Worm (Caenorhabditis elegans) whole organism, L1 larva: Measurements from ENCODE around the gene R186.3.

Experiments
- C16A3.4 ChIP-seq: fragments of 150-350 bp; optimal IDR thresholded peaks from 2 replicates; lab custom pipeline; 2014; ENCODE audit warnings: missing biosample characterization, missing genetic modification characterization
- Y116A8C.19 ChIP-seq: sonication (generic microtip); optimal IDR thresholded peaks from 2 replicates; lab custom pipeline; 2016; ENCODE audit warnings: missing compliant biosample characterization, missing genetic modification characterization, borderline replicate concordance
- aha-1 ChIP-seq: fragments of 150-350 bp; optimal IDR thresholded peaks from 2 replicates; lab custom pipeline; 2014; ENCODE audit warnings: missing biosample characterization, missing genetic modification characterization
- alr-1 ChIP-seq: fragments of 200-800 bp; sonication (Bioruptor generic); optimal IDR thresholded peaks from 2 replicates; lab custom pipeline; 2018; ENCODE audit warnings: borderline replicate concordance, mild to moderate bottlenecking, missing genetic modification characterization, missing compliant biosample characterization
- blmp-1 ChIP-seq: fragments of 150-350 bp; optimal IDR thresholded peaks from 2 replicates; lab custom pipeline; 2014; ENCODE audit warnings: missing biosample characterization, missing genetic modification characterization
- ceh-8 ChIP-seq: fragments of 200-800 bp; sonication (Bioruptor generic); optimal IDR thresholded peaks from 2 replicates; lab custom pipeline; 2018; ENCODE audit warnings: mild to moderate bottlenecking, missing genetic modification characterization, moderate library complexity, missing compliant biosample characterization
- ceh-82 ChIP-seq, 3 experiments: fragments of 150-350 bp in 1 of 3; sonication (generic microtip) in 2 of 3; optimal IDR thresholded peaks; 2 replicates each; lab custom pipeline; 2014 to 2017; ENCODE audit warnings: missing biosample characterization in 3 of 3, missing genetic modification characterization in 3 of 3
- dpl-1 ChIP-seq, 3 experiments: fragments of 150-350 bp in 2 of 3; sonication (generic microtip) in 1 of 3; optimal IDR thresholded peaks; 2 replicates each; lab custom pipeline; 2014 to 2017; ENCODE audit warnings: missing biosample characterization in 3 of 3, missing genetic modification characterization in 3 of 3, missing genetic modification reagents in 3 of 3
- efl-1 ChIP-seq, 4 experiments: fragments of 150-350 bp; optimal IDR thresholded peaks in 3 of 4; peaks in 1 of 4; 1 replicate in 1 of 4; 2 replicates in 3 of 4; lab custom pipeline; 2014; ENCODE audit warnings: missing biosample characterization in 2 of 4, missing genetic modification characterization in 2 of 4, missing genetic modification reagents in 2 of 4
- elt-2 ChIP-seq: sonication (generic microtip); optimal IDR thresholded peaks from 2 replicates; lab custom pipeline; 2016; ENCODE audit warnings: missing genetic modification characterization, mild to moderate bottlenecking, inconsistent platforms, missing compliant biosample characterization, missing genetic modification reagents
- elt-3 ChIP-seq, 6 experiments: fragments of 150-350 bp in 1 of 6; sonication (generic microtip); optimal IDR thresholded peaks; 2 replicates each; lab custom pipeline; 2017 to 2018; ENCODE audit warnings: missing biosample characterization in 6 of 6, missing genetic modification characterization in 6 of 6, inconsistent platforms in 1 of 6
- fkh-4 ChIP-seq: sonication (generic microtip); optimal IDR thresholded peaks from 2 replicates; lab custom pipeline; 2016; ENCODE audit warnings: missing compliant biosample characterization, missing genetic modification characterization, borderline replicate concordance
- fos-1 ChIP-seq: fragments of 150-350 bp; optimal IDR thresholded peaks from 2 replicates; lab custom pipeline; 2014; ENCODE audit warnings: missing biosample characterization, missing genetic modification characterization
- hlh-4 ChIP-seq: sonication (generic microtip); optimal IDR thresholded peaks from 2 replicates; lab custom pipeline; 2016; ENCODE audit warnings: mild to moderate bottlenecking, missing genetic modification characterization, missing compliant biosample characterization
- hpl-2 ChIP-seq: fragments of 150-350 bp; optimal IDR thresholded peaks from 2 replicates; lab custom pipeline; 2014; ENCODE audit warnings: missing biosample characterization, missing genetic modification reagents, missing genetic modification characterization
- lin-14 ChIP-seq: fragments of 200-800 bp; sonication (Bioruptor generic); optimal IDR thresholded peaks from 2 replicates; lab custom pipeline; 2018; ENCODE audit warnings: mild to moderate bottlenecking, missing genetic modification characterization, moderate library complexity, missing compliant biosample characterization
- lin-35 ChIP-seq, 2 experiments: fragments of 150-350 bp; optimal IDR thresholded peaks; 2 replicates each; lab custom pipeline; 2014; ENCODE audit warnings: missing biosample characterization in 2 of 2, missing genetic modification characterization in 2 of 2, missing genetic modification reagents in 2 of 2
- lsy-2 ChIP-seq, 2 experiments: fragments of 150-350 bp; optimal IDR thresholded peaks; 2 replicates each; lab custom pipeline; 2014; ENCODE audit warnings: missing biosample characterization in 2 of 2, missing genetic modification characterization in 2 of 2
- mab-9 ChIP-seq: fragments of 200-800 bp; sonication (Bioruptor generic); IDR thresholded peaks from 2 replicates; pipeline ENCODE4 v1.3.6; 2022; ENCODE audit warnings: missing genetic modification reagents, missing genetic modification characterization, missing compliant biosample characterization
- mdl-1 ChIP-seq, 2 experiments: fragments of 150-350 bp; optimal IDR thresholded peaks; 2 replicates each; lab custom pipeline; 2014 to 2017; ENCODE audit warnings: missing biosample characterization in 2 of 2, missing genetic modification characterization in 2 of 2, inconsistent platforms in 1 of 2
- mep-1 ChIP-seq: fragments of 150-350 bp; optimal IDR thresholded peaks from 2 replicates; lab custom pipeline; 2014; ENCODE audit warnings: missing biosample characterization, missing genetic modification characterization
- nhr-12 ChIP-seq: sonication (generic microtip); optimal IDR thresholded peaks from 2 replicates; lab custom pipeline; 2017; ENCODE audit warnings: missing biosample characterization, missing genetic modification characterization
- nhr-19 ChIP-seq: fragments of 200-800 bp; sonication (Bioruptor generic); conservative IDR thresholded peaks from 2 replicates; pipeline ENCODE4 v1.3.6; 2022; ENCODE audit warnings: missing genetic modification characterization, missing compliant biosample characterization
- nhr-47 ChIP-seq: sonication (generic microtip); optimal IDR thresholded peaks from 2 replicates; lab custom pipeline; 2016; ENCODE audit warnings: mild to moderate bottlenecking, missing genetic modification characterization, moderate library complexity, missing compliant biosample characterization
- nhr-71 ChIP-seq: sonication (generic microtip); optimal IDR thresholded peaks from 2 replicates; lab custom pipeline; 2016; ENCODE audit warnings: mild to moderate bottlenecking, missing genetic modification characterization, moderate library complexity, missing compliant biosample characterization
- nhr-77 ChIP-seq: fragments of 150-350 bp; optimal IDR thresholded peaks from 2 replicates; lab custom pipeline; 2014; ENCODE audit warnings: missing biosample characterization, missing genetic modification characterization
- nhr-85 ChIP-seq: sonication (generic microtip); peaks from one replicate; lab custom pipeline; 2016; ENCODE audit warnings: missing genetic modification characterization, inconsistent platforms, missing compliant biosample characterization
- nhr-90 ChIP-seq: sonication (generic microtip); optimal IDR thresholded peaks from 2 replicates; lab custom pipeline; 2016; ENCODE audit warnings: mild to moderate bottlenecking, missing genetic modification characterization, missing compliant biosample characterization; ENCODE audit not compliant: poor library complexity
- pax-3 ChIP-seq: fragments of 200-800 bp; sonication (Bioruptor generic); optimal IDR thresholded peaks from 2 replicates; lab custom pipeline; 2018; ENCODE audit warnings: mild to moderate bottlenecking, missing genetic modification characterization, moderate library complexity, missing compliant biosample characterization
- rnt-1 ChIP-seq: sonication (generic microtip); optimal IDR thresholded peaks from 2 replicates; lab custom pipeline; 2016; ENCODE audit warnings: mild to moderate bottlenecking, missing genetic modification characterization, moderate library complexity, missing compliant biosample characterization
- skn-1 ChIP-seq: fragments of 150-350 bp; optimal IDR thresholded peaks from 2 replicates; lab custom pipeline; 2014; ENCODE audit warnings: missing biosample characterization, missing genetic modification characterization
- snu-23 ChIP-seq: sonication (generic microtip); optimal IDR thresholded peaks from 2 replicates; lab custom pipeline; 2016; ENCODE audit warnings: missing genetic modification characterization, missing compliant biosample characterization
- sptf-1 ChIP-seq: fragments of 150-350 bp; optimal IDR thresholded peaks from 2 replicates; lab custom pipeline; 2014; ENCODE audit warnings: missing biosample characterization, missing genetic modification characterization
- sup-37 ChIP-seq: fragments of 200-800 bp; sonication (Bioruptor generic); optimal IDR thresholded peaks from 2 replicates; lab custom pipeline; 2018; ENCODE audit warnings: mild to moderate bottlenecking, missing genetic modification characterization, missing compliant biosample characterization
- swsn-7 ChIP-seq: sonication (generic microtip); optimal IDR thresholded peaks from 2 replicates; lab custom pipeline; 2016; ENCODE audit warnings: missing genetic modification characterization, missing compliant biosample characterization
- xbp-1 ChIP-seq: sonication (generic microtip); optimal IDR thresholded peaks from 2 replicates; lab custom pipeline; 2016; ENCODE audit warnings: missing genetic modification characterization, missing compliant biosample characterization
- zip-4 ChIP-seq: fragments of 200-800 bp; sonication (Bioruptor generic); optimal IDR thresholded peaks from 2 replicates; lab custom pipeline; 2018; ENCODE audit warnings: mild to moderate bottlenecking, missing genetic modification characterization, moderate library complexity, missing compliant biosample characterization
- ztf-4 ChIP-seq: fragments of 150-350 bp; optimal IDR thresholded peaks from 2 replicates; lab custom pipeline; 2014; ENCODE audit warnings: missing biosample characterization, missing genetic modification characterization

Gene R186.3

ce11 chrV:12964076-12964475 lies 2.9 kb downstream of the R186.3 start, which contains the start of gene srd-35:
Gene srd-35 (plus strand): TSS chrV:12964376.
- TF ChIP-seq fos-1 (tag; lab: Kevin White, UChicago) (no peak), fkh-4 (tag; lab: Kevin White, UChicago) (no peak), nhr-85 (tag; lab: Kevin White, UChicago) (no peak), zip-4 (GFP tag; lab: Kevin White, UChicago) (no peak), ceh-8 (GFP tag; lab: Kevin White, UChicago) (peak; percentile 23)

- TF ChIP-seq xbp-1 (tag; lab: Kevin White, UChicago): no peak
- peak; percentile 47 for TF ChIP-seq elt-2
- TF ChIP-seq blmp-1: peak; percentile 9
- TF ChIP-seq nhr-71 (tag; lab: Kevin White, UChicago): peak; percentile 24
- TF ChIP-seq efl-1 (optimal IDR thresholded peaks at IDR 0.05; lab: Kevin White, UChicago): no peak
- TF ChIP-seq efl-1 (GFP tag; optimal IDR thresholded peaks at IDR 0.05 in 1 of 2; lab: Kevin White, UChicago): peak in 1 of 2 experiments; percentile 70
- TF ChIP-seq mep-1 (tag; lab: Kevin White, UChicago): peak; percentile 31
- TF ChIP-seq lin-14 (GFP tag; lab: Kevin White, UChicago): peak; percentile 45
- TF ChIP-seq mab-9 (GFP tag; lab: Robert Waterston, UW): no peak
- TF ChIP-seq elt-3 (tag; optimal IDR thresholded peaks at IDR 0.05; lab: Kevin White, UChicago): no peak
Observed at ce11 chrV:12963192-12963591, 3.8 kb downstream of the R186.3 start, which contains the start of gene hrg-9. Gene hrg-9 (minus strand): TSS chrV:12963343.

ce11 chrV:12961085-12961560 lies 5.9 kb downstream of the R186.3 start, which contains the start of gene mpst-7:
Gene mpst-7 (minus strand): TSS chrV:12961135.
- TF ChIP-seq lin-35 (GFP tag; optimal IDR thresholded peaks at IDR 0.05; lab: Kevin White, UChicago) (no peak), mdl-1 (tag; optimal IDR thresholded peaks at IDR 0.05; lab: Kevin White, UChicago) (no peak), nhr-12 (no peak), sptf-1 (tag; lab: Kevin White, UChicago) (no peak), pax-3 (no peak), skn-1 (tag; lab: Kevin White, UChicago) (no peak), blmp-1 (peak; percentile 83), mep-1 (tag; lab: Kevin White, UChicago) (no peak), Y116A8C.19 (no peak), hlh-4 (tag; lab: Kevin White, UChicago) (no peak), lin-14 (GFP tag; lab: Kevin White, UChicago) (peak; percentile 80), hpl-2 (GFP tag; lab: Kevin White, UChicago) (no peak), sup-37 (GFP tag; lab: Kevin White, UChicago) (no peak), efl-1 (optimal IDR thresholded peaks at IDR 0.05; lab: Kevin White, UChicago) (no peak), efl-1 (GFP tag; optimal IDR thresholded peaks at IDR 0.05 in 1 of 2; lab: Kevin White, UChicago) (peak in 1 of 2 experiments; percentile 65)

ce11 chrV:12954261-12954660 lies 12.7 kb downstream of the R186.3 start:
- TF ChIP-seq efl-1 (optimal IDR thresholded peaks at IDR 0.05; lab: Kevin White, UChicago) (no peak), efl-1 (GFP tag; optimal IDR thresholded peaks at IDR 0.05 in 1 of 2; lab: Kevin White, UChicago) (peak in 1 of 2 experiments; percentile 69), hlh-4 (tag; lab: Kevin White, UChicago) (no peak)

- TF ChIP-seq lin-35 (GFP tag; optimal IDR thresholded peaks at IDR 0.05; lab: Kevin White, UChicago) (no peak), sup-37 (GFP tag; lab: Kevin White, UChicago) (no peak), nhr-77 (tag; lab: Kevin White, UChicago) (no peak)
Observed at ce11 chrV:12953702-12954101, 13.3 kb downstream of the R186.3 start, which contains the start of gene eif-3.K. Gene eif-3.K (plus strand): TSS chrV:12954002.

ce11 chrV:12952287-12952686 lies 14.7 kb downstream of the R186.3 start, which contains the start of gene pqn-68:
Gene pqn-68 (plus strand): TSS chrV:12952636.
- TF ChIP-seq ceh-82 (tag; optimal IDR thresholded peaks at IDR 0.05; lab: Kevin White, UChicago) (peak in 1 of 3 experiments; percentile 12), nhr-12 (no peak), blmp-1 (peak; percentile 28), aha-1 (tag; lab: Kevin White, UChicago) (no peak), alr-1 (no peak), nhr-71 (tag; lab: Kevin White, UChicago) (peak; percentile 30), lin-14 (GFP tag; lab: Kevin White, UChicago) (peak; percentile 32), swsn-7 (tag; lab: Kevin White, UChicago) (peak; percentile 1), ztf-4 (tag; lab: Kevin White, UChicago) (no peak), snu-23 (peak; percentile 43), nhr-90 (no peak), efl-1 (optimal IDR thresholded peaks at IDR 0.05; lab: Kevin White, UChicago) (peak; percentile 30 to 41), efl-1 (GFP tag; optimal IDR thresholded peaks at IDR 0.05 in 1 of 2; lab: Kevin White, UChicago) (peak in 1 of 2 experiments; percentile 18), lin-35 (GFP tag; optimal IDR thresholded peaks at IDR 0.05; lab: Kevin White, UChicago) (peak; percentile 33 to 48), xbp-1 (tag; lab: Kevin White, UChicago) (peak; percentile 33), nhr-19 (GFP tag; lab: Robert Waterston, UW) (no peak), dpl-1 (GFP tag; optimal IDR thresholded peaks at IDR 0.05; lab: Kevin White, UChicago) (peak in 2 of 3 experiments; percentile 24 to 66), nhr-47 (tag; lab: Kevin White, UChicago) (peak; percentile 15), rnt-1 (tag; lab: Kevin White, UChicago) (peak; percentile 49), lsy-2 (tag; optimal IDR thresholded peaks at IDR 0.05; lab: Kevin White, UChicago) (peak; percentile 26 to 56), C16A3.4 (tag; lab: Kevin White, UChicago) (peak; percentile 2)
